Fruit fly (Drosophila melanogaster) whole organism, embryonic: ENCODE data around the gene Sem1.
A peak's percentile ranks its signal among the peaks of the same experiment; 100 is the strongest.

ENCODE experiments used
- Atf-2 ChIP-seq: fragments of 200-800 bp; sonication (Bioruptor generic); optimal IDR thresholded peaks from 2 replicates; lab custom pipeline; 2016; ENCODE audit warnings: missing biosample characterization, missing genetic modification characterization
- CG11093 ChIP-seq: fragments of 200-800 bp; sonication (Bioruptor generic); IDR thresholded peaks from 3 replicates; pipeline ENCODE4 v1.3.6; 2022; ENCODE audit warnings: missing biosample characterization, missing genetic modification characterization
- CG11247 ChIP-seq: fragments of 200-800 bp; sonication (Bioruptor generic); IDR thresholded peaks from 2 replicates; pipeline ENCODE4 v1.3.6; 2022; ENCODE audit warnings: missing biosample characterization, missing genetic modification characterization
- CG11560 ChIP-seq: fragments of 200-800 bp; sonication (Bioruptor generic); IDR thresholded peaks from 3 replicates; pipeline ENCODE4 v1.3.6; 2022; ENCODE audit warnings: missing biosample characterization, missing genetic modification characterization
- CG11696 ChIP-seq: fragments of 200-800 bp; sonication (Bioruptor generic); IDR thresholded peaks from 2 replicates; pipeline ENCODE4 v1.3.6; 2022; ENCODE audit warnings: missing biosample characterization, missing genetic modification characterization
- CG13287 ChIP-seq: fragments of 200-800 bp; sonication (Bioruptor generic); IDR thresholded peaks from 2 replicates; pipeline ENCODE4 v1.3.6; 2022; ENCODE audit warnings: missing biosample characterization, missing genetic modification characterization; ENCODE audit not compliant: partially characterized antibody
- CG13296 ChIP-seq: fragments of 200-800 bp; sonication (Bioruptor generic); optimal IDR thresholded peaks from 3 replicates; lab custom pipeline; 2018; ENCODE audit warnings: missing biosample characterization, mild to moderate bottlenecking, missing genetic modification characterization
- CG14860 ChIP-seq: fragments of 200-800 bp; sonication (Bioruptor generic); IDR thresholded peaks from 3 replicates; pipeline ENCODE4 v1.3.6; 2022; ENCODE audit warnings: missing biosample characterization, missing genetic modification characterization; ENCODE audit not compliant: partially characterized antibody
- CG15269 ChIP-seq: fragments of 200-800 bp; sonication (Bioruptor generic); optimal IDR thresholded peaks from 2 replicates; lab custom pipeline; 2018; ENCODE audit warnings: missing biosample characterization, mild to moderate bottlenecking, missing genetic modification characterization, moderate library complexity
- CG15514 ChIP-seq: fragments of 200-800 bp; sonication (Bioruptor generic); optimal IDR thresholded peaks from 3 replicates; lab custom pipeline; 2017; ENCODE audit warnings: missing biosample characterization, missing genetic modification characterization, mild to moderate bottlenecking, moderate library complexity, missing genetic modification reagents
- CG17912 ChIP-seq: fragments of 200-800 bp; sonication (Bioruptor generic); optimal IDR thresholded peaks from 2 replicates; lab custom pipeline; 2018; ENCODE audit warnings: missing biosample characterization, mild to moderate bottlenecking, missing genetic modification characterization
- CG2875 ChIP-seq: fragments of 200-800 bp; sonication (Bioruptor generic); optimal IDR thresholded peaks from 2 replicates; lab custom pipeline; 2017; ENCODE audit warnings: missing biosample characterization, mild to moderate bottlenecking, missing genetic modification characterization, missing genetic modification reagents
- CG2889 ChIP-seq: fragments of 200-800 bp; sonication (Bioruptor generic); IDR thresholded peaks from 3 replicates; pipeline ENCODE4 v1.3.6; 2022; ENCODE audit warnings: missing biosample characterization, missing genetic modification characterization
- CG3281 ChIP-seq: fragments of 200-800 bp; sonication (Bioruptor generic); optimal IDR thresholded peaks from 3 replicates; lab custom pipeline; 2017; ENCODE audit warnings: missing biosample characterization, mild to moderate bottlenecking, missing genetic modification characterization
- CG43689 ChIP-seq: fragments of 200-800 bp; sonication (Bioruptor generic); IDR thresholded peaks from 2 replicates; pipeline ENCODE4 v1.3.6; 2022; ENCODE audit warnings: missing biosample characterization, missing genetic modification characterization
- CG4404 ChIP-seq: fragments of 200-800 bp; sonication (Bioruptor generic); IDR thresholded peaks from 2 replicates; pipeline ENCODE4 v1.3.6; 2022; ENCODE audit warnings: missing biosample characterization, missing genetic modification characterization
- CG6272 ChIP-seq: fragments of 200-800 bp; sonication (Bioruptor generic); IDR thresholded peaks from 2 replicates; pipeline ENCODE4 v1.3.6; 2022; ENCODE audit warnings: missing biosample characterization, missing genetic modification characterization
- CG7745 ChIP-seq: fragments of 200-800 bp; sonication (Bioruptor generic); optimal IDR thresholded peaks from 2 replicates; lab custom pipeline; 2018; ENCODE audit warnings: missing biosample characterization, mild to moderate bottlenecking, missing genetic modification characterization, moderate library complexity
- CoRest ChIP-seq: fragments of 200-800 bp; sonication (Bioruptor generic); optimal IDR thresholded peaks from 3 replicates; lab custom pipeline; 2018; ENCODE audit warnings: missing biosample characterization, mild to moderate bottlenecking, missing genetic modification characterization, moderate library complexity
- Deaf1 ChIP-seq: fragments of 200-800 bp; optimal IDR thresholded peaks from 3 replicates; lab custom pipeline; 2019; ENCODE audit warnings: missing biosample characterization, mild to moderate bottlenecking, missing genetic modification characterization, moderate library complexity
- Dll ChIP-seq: fragments of 200-800 bp; sonication (Bioruptor generic); IDR thresholded peaks from 4 replicates; pipeline ENCODE4 v1.3.6; 2022; ENCODE audit warnings: missing biosample characterization, missing genetic modification characterization; ENCODE audit not compliant: partially characterized antibody
- Hey ChIP-seq: fragments of 200-800 bp; sonication (Bioruptor generic); optimal IDR thresholded peaks from 3 replicates; lab custom pipeline; 2018; ENCODE audit warnings: missing biosample characterization, mild to moderate bottlenecking, missing genetic modification characterization
- HmgZ ChIP-seq: fragments of 200-800 bp; sonication (Bioruptor generic); optimal IDR thresholded peaks from 2 replicates; lab custom pipeline; 2018; ENCODE audit warnings: missing biosample characterization, mild to moderate bottlenecking, missing genetic modification characterization
- Lpt ChIP-seq: fragments of >200 bp; optimal IDR thresholded peaks from 2 replicates; lab custom pipeline; 2018; ENCODE audit warnings: missing biosample characterization, missing genetic modification characterization
- MESR4 ChIP-seq: fragments of 200-800 bp; sonication (Bioruptor generic); optimal IDR thresholded peaks from 2 replicates; lab custom pipeline; 2018; ENCODE audit warnings: missing biosample characterization, mild to moderate bottlenecking, missing genetic modification characterization, moderate library complexity
- NFAT ChIP-seq: fragments of 200-800 bp; sonication (Bioruptor generic); IDR thresholded peaks from 2 replicates; pipeline ENCODE4 v1.3.6; 2022; ENCODE audit warnings: missing biosample characterization, missing genetic modification characterization
- Nf-YA ChIP-seq: fragments of 200-800 bp; sonication (Bioruptor generic); IDR thresholded peaks from 2 replicates; pipeline ENCODE4 v1.3.6; 2022; ENCODE audit warnings: missing biosample characterization, missing genetic modification characterization
- Opbp ChIP-seq: fragments of 200-800 bp; sonication (Bioruptor generic); IDR thresholded peaks from 3 replicates; pipeline ENCODE4 v1.3.6; 2022; ENCODE audit warnings: missing biosample characterization, missing genetic modification characterization; ENCODE audit not compliant: partially characterized antibody
- Stat92E ChIP-seq, 3 experiments: fragments of >200 bp in 2 of 3; fragments of 200-800 bp in 1 of 3; sonication (Bioruptor generic) in 1 of 3; optimal IDR thresholded peaks; 2 replicates each; lab custom pipeline; 2017 to 2019; ENCODE audit warnings: missing biosample characterization in 3 of 3, missing genetic modification characterization in 3 of 3, mild to moderate bottlenecking in 1 of 3, moderate library complexity in 1 of 3
- ab ChIP-seq: fragments of 200-800 bp; sonication (Bioruptor generic); optimal IDR thresholded peaks from 2 replicates; lab custom pipeline; 2016; ENCODE audit warnings: missing biosample characterization, missing genetic modification characterization
- dm ChIP-seq: fragments of 200-800 bp; sonication (Bioruptor generic); optimal IDR thresholded peaks from 3 replicates; lab custom pipeline; 2016; ENCODE audit warnings: missing biosample characterization, missing genetic modification characterization
- dpn ChIP-seq, 2 experiments: fragments of 200-800 bp; sonication (Bioruptor generic); optimal IDR thresholded peaks; 3 replicates each; lab custom pipeline; 2016; ENCODE audit warnings: missing biosample characterization in 2 of 2, missing genetic modification characterization in 2 of 2
- esg ChIP-seq: fragments of 200-800 bp; sonication (Bioruptor generic); conservative IDR thresholded peaks from 2 replicates; pipeline ENCODE4 v1.3.6; 2022; ENCODE audit warnings: missing biosample characterization, missing genetic modification characterization
- eve ChIP-seq, 2 experiments: fragments of >200 bp; optimal IDR thresholded peaks; 2 replicates each; lab custom pipeline; 2017; ENCODE audit warnings: missing biosample characterization in 2 of 2, missing genetic modification characterization in 2 of 2
- fd64A ChIP-seq: fragments of 200-800 bp; sonication (Bioruptor generic); optimal IDR thresholded peaks from 3 replicates; lab custom pipeline; 2018; ENCODE audit warnings: missing biosample characterization, mild to moderate bottlenecking, missing genetic modification characterization
- fu2 ChIP-seq: fragments of 200-800 bp; sonication (Bioruptor generic); optimal IDR thresholded peaks from 2 replicates; lab custom pipeline; 2016; ENCODE audit warnings: missing biosample characterization, missing genetic modification characterization
- her ChIP-seq: fragments of 200-800 bp; sonication (Bioruptor generic); optimal IDR thresholded peaks from 2 replicates; lab custom pipeline; 2016; ENCODE audit warnings: missing biosample characterization, missing genetic modification characterization
- hth ChIP-seq: fragments of >200 bp; optimal IDR thresholded peaks from 2 replicates; lab custom pipeline; 2017; ENCODE audit warnings: inconsistent platforms
- ind ChIP-seq: fragments of 200-800 bp; sonication (Bioruptor generic); optimal IDR thresholded peaks from 3 replicates; lab custom pipeline; 2016; ENCODE audit warnings: missing biosample characterization, missing genetic modification characterization
- lab ChIP-seq: fragments of 200-800 bp; sonication (Bioruptor generic); optimal IDR thresholded peaks from 3 replicates; lab custom pipeline; 2017; ENCODE audit warnings: missing biosample characterization, missing genetic modification characterization, mild to moderate bottlenecking, moderate library complexity, missing genetic modification reagents
- luna ChIP-seq: fragments of 200-800 bp; sonication (Bioruptor generic); optimal IDR thresholded peaks from 2 replicates; lab custom pipeline; 2016; ENCODE audit warnings: missing biosample characterization, missing genetic modification characterization
- otp ChIP-seq: fragments of 200-800 bp; sonication (Bioruptor generic); IDR thresholded peaks from 3 replicates; pipeline ENCODE4, ENCODE4 v1.3.6; 2022; ENCODE audit warnings: missing biosample characterization, missing genetic modification characterization
- run ChIP-seq: fragments of 200-800 bp; sonication (Bioruptor generic); optimal IDR thresholded peaks from 3 replicates; lab custom pipeline; 2018; ENCODE audit warnings: missing biosample characterization, mild to moderate bottlenecking, missing genetic modification characterization
- sens-2 ChIP-seq: fragments of 200-800 bp; sonication (Bioruptor generic); IDR thresholded peaks from 2 replicates; pipeline ENCODE4 v1.3.6; 2022; ENCODE audit warnings: missing biosample characterization, missing genetic modification characterization
- slbo ChIP-seq: fragments of 200-800 bp; sonication (Bioruptor generic); IDR thresholded peaks from 2 replicates; pipeline ENCODE4 v1.3.6; 2022; ENCODE audit warnings: missing biosample characterization, missing genetic modification characterization
- ssp ChIP-seq: fragments of 200-800 bp; sonication (Bioruptor generic); IDR thresholded peaks from 2 replicates; pipeline ENCODE4 v1.3.6; 2022; ENCODE audit warnings: missing biosample characterization, missing genetic modification characterization
- tgo ChIP-seq: fragments of 200-800 bp; sonication (Bioruptor generic); IDR thresholded peaks from 3 replicates; pipeline ENCODE4 v1.3.6; 2022; ENCODE audit warnings: missing biosample characterization, missing genetic modification characterization
- toy ChIP-seq: fragments of 200-800 bp; sonication (Bioruptor generic); IDR thresholded peaks from 2 replicates; pipeline ENCODE4 v1.3.6; 2022; ENCODE audit warnings: missing biosample characterization, missing genetic modification characterization
- yki ChIP-seq: fragments of >200 bp; optimal IDR thresholded peaks from 3 replicates; lab custom pipeline; 2018
- zfh1 ChIP-seq: fragments of 200-800 bp; sonication (Bioruptor generic); IDR thresholded peaks from 3 replicates; pipeline ENCODE4 v1.3.6; 2022; ENCODE audit warnings: missing biosample characterization, missing genetic modification characterization

Sem1 gene

dm6 chr2L:7042150-7042811 is 21.5 kb upstream of the Sem1 start (continued):
- TF ChIP-seq luna (GFP tag; lab: Kevin White, UChicago) (peak; percentile 1), zfh1 (GFP tag; lab: Robert Waterston, UW) (peak; percentile 32; the same call in 1 of the 3 replicates), Hey (peak; percentile 8), fu2 (GFP tag; lab: Kevin White, UChicago) (peak; percentile 28), her (GFP tag; lab: Kevin White, UChicago) (peak; percentile 59), CoRest (tag; lab: Kevin White, UChicago) (peak; percentile 3), CG14860 (GFP tag; lab: Robert Waterston, UW) (peak; percentile 29; the same call in 1 of the 3 replicates), Deaf1 (tag; lab: Kevin White, UChicago) (peak; percentile 53), CG11696 (GFP tag; lab: Robert Waterston, UW) (no peak), Stat92E (GFP tag; optimal IDR thresholded peaks at IDR 0.05; lab: Kevin White, UChicago) (peak in 1 of 3 experiments; percentile 33), CG17912 (GFP tag; lab: Kevin White, UChicago) (peak; percentile 55), Dll (GFP tag; lab: Robert Waterston, UW) (peak; percentile 63), eve (GFP tag; optimal IDR thresholded peaks at IDR 0.05; lab: Kevin White, UChicago) (peak in 1 of 2 experiments; percentile 83), esg (GFP tag; lab: Robert Waterston, UW) (peak; percentile 30; the same call in 1 of the 2 replicates), CG7745 (tag; lab: Kevin White, UChicago) (no peak), CG11560 (tag; lab: Robert Waterston, UW) (no peak), MESR4 (GFP tag; lab: Kevin White, UChicago) (peak; percentile 66), CG13296 (GFP tag; lab: Kevin White, UChicago) (peak; percentile 36), CG11093 (GFP tag; lab: Robert Waterston, UW) (no peak; the same call in 2 of the 3 replicates), dm (peak; percentile 82), lab (GFP tag; lab: Kevin White, UChicago) (peak; percentile 83), toy (GFP tag; lab: Robert Waterston, UW) (no peak), Atf-2 (GFP tag; lab: Kevin White, UChicago) (no peak), otp (peak; percentile 4; the same call in 1 of the 3 replicates), CG4404 (GFP tag; lab: Robert Waterston, UW) (no peak), CG11247 (GFP tag; lab: Robert Waterston, UW) (peak; percentile 59; the same call in 1 of the 2 replicates), CG13287 (GFP tag; lab: Robert Waterston, UW) (peak; percentile 85), Opbp (GFP tag; lab: Robert Waterston, UW) (peak; percentile 70; the same call in 2 of the 3 replicates), yki (lab: Kevin White, UChicago) (no peak), fd64A (no peak), sens-2 (no peak), Nf-YA (peak; percentile 44; the same call in 1 of the 2 replicates), NFAT (GFP tag; lab: Robert Waterston, UW) (peak; percentile 60), CG15514 (GFP tag; lab: Kevin White, UChicago) (peak; percentile 86), CG3281 (GFP tag; lab: Kevin White, UChicago) (peak; percentile 51), dpn (GFP tag; optimal IDR thresholded peaks at IDR 0.05; lab: Kevin White, UChicago) (peak; percentile 42 to 57), ind (GFP tag; lab: Kevin White, UChicago) (peak; percentile 4), run (tag; lab: Kevin White, UChicago) (no peak), Lpt (GFP tag; lab: Kevin White, UChicago) (no peak), CG43689 (GFP tag; lab: Robert Waterston, UW) (no peak), CG15269 (tag; lab: Kevin White, UChicago) (peak; percentile 23), CG2889 (GFP tag; lab: Robert Waterston, UW) (peak; percentile 62; the same call in 1 of the 3 replicates), CG6272 (GFP tag; lab: Robert Waterston, UW) (peak; percentile 15; the same call in 1 of the 2 replicates), CG2875 (GFP tag; lab: Kevin White, UChicago) (no peak), tgo (GFP tag; lab: Robert Waterston, UW) (peak; percentile 46), HmgZ (tag; lab: Kevin White, UChicago) (peak; percentile 96), ab (GFP tag; lab: Kevin White, UChicago) (no peak), slbo (GFP tag; lab: Robert Waterston, UW) (peak; percentile 75), hth (no peak), ssp (GFP tag; lab: Robert Waterston, UW) (peak; percentile 29; the same call in 1 of the 2 replicates)
